Fruit fly (Drosophila melanogaster) whole organism, embryonic: ENCODE measurements around the gene Usp5.

Source experiments
- Ada2b ChIP-seq: fragments of 200-800 bp; sonication (Bioruptor generic); IDR thresholded peaks from 2 replicates; pipeline ENCODE4 v1.3.6; 2022; ENCODE audit warnings: missing biosample characterization, missing genetic modification characterization
- Atf6 ChIP-seq: fragments of 200-800 bp; sonication (Bioruptor generic); IDR thresholded peaks from 2 replicates; pipeline ENCODE4 v1.3.6; 2022; ENCODE audit warnings: missing biosample characterization, missing genetic modification characterization
- CG10654 ChIP-seq: fragments of 200-800 bp; sonication (Bioruptor generic); optimal IDR thresholded peaks from 2 replicates; lab custom pipeline; 2016; ENCODE audit warnings: missing biosample characterization, missing genetic modification characterization
- CG11560 ChIP-seq: fragments of 200-800 bp; sonication (Bioruptor generic); IDR thresholded peaks from 3 replicates; pipeline ENCODE4 v1.3.6; 2022; ENCODE audit warnings: missing biosample characterization, missing genetic modification characterization
- CG12155 ChIP-seq: fragments of 200-800 bp; sonication (Bioruptor generic); optimal IDR thresholded peaks from 3 replicates; lab custom pipeline; 2016; ENCODE audit warnings: missing biosample characterization, missing genetic modification characterization
- CG12391 ChIP-seq: fragments of 200-800 bp; sonication (Bioruptor generic); optimal IDR thresholded peaks from 3 replicates; lab custom pipeline; 2018; ENCODE audit warnings: missing biosample characterization, mild to moderate bottlenecking, missing genetic modification characterization, moderate library complexity
- CG12659 ChIP-seq: fragments of 200-800 bp; sonication (Bioruptor generic); optimal IDR thresholded peaks from 3 replicates; lab custom pipeline; 2017; ENCODE audit warnings: mild to moderate bottlenecking, missing biosample characterization, missing genetic modification reagents, missing genetic modification characterization
- CG13287 ChIP-seq: fragments of 200-800 bp; sonication (Bioruptor generic); IDR thresholded peaks from 2 replicates; pipeline ENCODE4 v1.3.6; 2022; ENCODE audit warnings: missing biosample characterization, missing genetic modification characterization; ENCODE audit not compliant: partially characterized antibody
- CG14441 ChIP-seq: fragments of 200-800 bp; sonication (Bioruptor generic); IDR thresholded peaks from 2 replicates; pipeline ENCODE4 v1.3.6; 2022; ENCODE audit warnings: missing biosample characterization, missing genetic modification characterization
- CG14965 ChIP-seq: fragments of 200-800 bp; sonication (Bioruptor generic); optimal IDR thresholded peaks from 2 replicates; lab custom pipeline; 2016; ENCODE audit warnings: missing biosample characterization, missing genetic modification characterization, borderline replicate concordance
- CG15601 ChIP-seq: fragments of 200-800 bp; sonication (Bioruptor generic); optimal IDR thresholded peaks from 3 replicates; lab custom pipeline; 2019; ENCODE audit warnings: missing biosample characterization, mild to moderate bottlenecking, missing genetic modification characterization, moderate library complexity
- CG16863 ChIP-seq: fragments of 200-800 bp; sonication (Bioruptor generic); optimal IDR thresholded peaks from 3 replicates; lab custom pipeline; 2016; ENCODE audit warnings: missing biosample characterization, missing genetic modification characterization
- CG17802 ChIP-seq: fragments of 200-800 bp; sonication (Bioruptor generic); optimal IDR thresholded peaks from 2 replicates; lab custom pipeline; 2018; ENCODE audit warnings: missing biosample characterization, mild to moderate bottlenecking, missing genetic modification characterization, moderate library complexity
- CG1792 ChIP-seq: fragments of 200-800 bp; sonication (Bioruptor generic); optimal IDR thresholded peaks from 2 replicates; lab custom pipeline; 2016; ENCODE audit warnings: missing biosample characterization, missing genetic modification characterization
- CG18262 ChIP-seq: fragments of 200-800 bp; optimal IDR thresholded peaks from 3 replicates; lab custom pipeline; 2019; ENCODE audit warnings: missing biosample characterization, mild to moderate bottlenecking, missing genetic modification characterization, moderate library complexity
- CG1832 ChIP-seq: fragments of 200-800 bp; sonication (Bioruptor generic); optimal IDR thresholded peaks from 2 replicates; lab custom pipeline; 2017; ENCODE audit warnings: missing biosample characterization, mild to moderate bottlenecking, missing genetic modification characterization, inconsistent platforms
- CG18476 ChIP-seq: fragments of 200-800 bp; sonication (Bioruptor generic); optimal IDR thresholded peaks from 2 replicates; lab custom pipeline; 2016; ENCODE audit warnings: missing biosample characterization, mild to moderate bottlenecking, missing genetic modification characterization
- CG32772 ChIP-seq: fragments of 200-800 bp; sonication (Bioruptor generic); IDR thresholded peaks from 2 replicates; pipeline ENCODE4 v1.3.6; 2022; ENCODE audit warnings: missing biosample characterization, missing genetic modification characterization
- CG3847 ChIP-seq: fragments of 200-800 bp; sonication (Bioruptor generic); IDR thresholded peaks from 2 replicates; pipeline ENCODE4 v1.3.6; 2022; ENCODE audit warnings: missing biosample characterization, missing genetic modification characterization
- CG7372 ChIP-seq: fragments of 200-800 bp; sonication (Bioruptor generic); IDR thresholded peaks from 2 replicates; pipeline ENCODE4 v1.3.6; 2022; ENCODE audit warnings: missing biosample characterization, missing genetic modification characterization
- CG7786 ChIP-seq: fragments of 200-800 bp; sonication (Bioruptor generic); optimal IDR thresholded peaks from 2 replicates; lab custom pipeline; 2016; ENCODE audit warnings: missing biosample characterization, missing genetic modification characterization
- CG7963 ChIP-seq: fragments of 200-800 bp; sonication (Bioruptor generic); IDR thresholded peaks from 3 replicates; pipeline ENCODE4 v1.3.6; 2022; ENCODE audit warnings: missing biosample characterization, missing genetic modification characterization; ENCODE audit not compliant: partially characterized antibody
- CG7987 ChIP-seq: fragments of 200-800 bp; sonication (Bioruptor generic); optimal IDR thresholded peaks from 2 replicates; lab custom pipeline; 2018; ENCODE audit warnings: missing biosample characterization, mild to moderate bottlenecking, missing genetic modification characterization, moderate library complexity
- CG8924 ChIP-seq: fragments of 200-800 bp; optimal IDR thresholded peaks from 3 replicates; lab custom pipeline; 2019; ENCODE audit warnings: missing biosample characterization, mild to moderate bottlenecking, missing genetic modification characterization, moderate library complexity
- CG9727 ChIP-seq: fragments of 200-800 bp; sonication (Bioruptor generic); optimal IDR thresholded peaks from 3 replicates; lab custom pipeline; 2017; ENCODE audit warnings: missing biosample characterization, mild to moderate bottlenecking, missing genetic modification characterization
- CkIIα-i1 ChIP-seq: fragments of 200-800 bp; sonication (Bioruptor generic); IDR thresholded peaks from 2 replicates; pipeline ENCODE4 v1.3.6; 2022; ENCODE audit warnings: missing biosample characterization, missing genetic modification characterization
- Deaf1 ChIP-seq: fragments of 200-800 bp; optimal IDR thresholded peaks from 3 replicates; lab custom pipeline; 2019; ENCODE audit warnings: missing biosample characterization, mild to moderate bottlenecking, missing genetic modification characterization, moderate library complexity
- Doc2 ChIP-seq: fragments of 200-800 bp; sonication (Bioruptor generic); IDR thresholded peaks from 2 replicates; pipeline ENCODE4 v1.3.6; 2022; ENCODE audit warnings: missing biosample characterization, missing genetic modification characterization
- E2f2 ChIP-seq: fragments of 200-800 bp; sonication (Bioruptor generic); IDR thresholded peaks from 2 replicates; pipeline ENCODE4 v1.3.6; 2022; ENCODE audit warnings: missing biosample characterization, missing genetic modification characterization
- MESR4 ChIP-seq: fragments of 200-800 bp; sonication (Bioruptor generic); optimal IDR thresholded peaks from 2 replicates; lab custom pipeline; 2018; ENCODE audit warnings: missing biosample characterization, mild to moderate bottlenecking, missing genetic modification characterization, moderate library complexity
- Ravus ChIP-seq: fragments of 200-800 bp; sonication (Bioruptor generic); IDR thresholded peaks from 2 replicates; pipeline ENCODE4 v1.3.6; 2022; ENCODE audit warnings: missing biosample characterization, missing genetic modification characterization
- ab ChIP-seq: fragments of 200-800 bp; sonication (Bioruptor generic); optimal IDR thresholded peaks from 2 replicates; lab custom pipeline; 2016; ENCODE audit warnings: missing biosample characterization, missing genetic modification characterization
- ash1 ChIP-seq: fragments of 200-800 bp; sonication (Bioruptor generic); optimal IDR thresholded peaks from 2 replicates; lab custom pipeline; 2018; ENCODE audit warnings: missing biosample characterization, mild to moderate bottlenecking, missing genetic modification characterization
- ci ChIP-seq: fragments of 200-800 bp; sonication (Bioruptor generic); IDR thresholded peaks from 3 replicates; pipeline ENCODE4 v1.3.6; 2022; ENCODE audit warnings: missing biosample characterization, missing genetic modification characterization
- croc ChIP-seq: fragments of 200-800 bp; sonication (Bioruptor generic); conservative IDR thresholded peaks from 3 replicates; pipeline ENCODE4 v1.3.6; 2022; ENCODE audit warnings: missing biosample characterization, missing genetic modification characterization
- cwo ChIP-seq: fragments of 200-800 bp; sonication (Bioruptor generic); optimal IDR thresholded peaks from 3 replicates; lab custom pipeline; 2017; ENCODE audit warnings: missing biosample characterization, missing genetic modification characterization, mild to moderate bottlenecking, moderate library complexity, missing genetic modification reagents
- ems ChIP-seq: fragments of 200-800 bp; sonication (Bioruptor generic); optimal IDR thresholded peaks from 3 replicates; lab custom pipeline; 2016; ENCODE audit warnings: missing biosample characterization, missing genetic modification characterization
- esg ChIP-seq: fragments of 200-800 bp; sonication (Bioruptor generic); conservative IDR thresholded peaks from 2 replicates; pipeline ENCODE4 v1.3.6; 2022; ENCODE audit warnings: missing biosample characterization, missing genetic modification characterization
- lov ChIP-seq, 2 experiments: fragments of 200-800 bp in 1 of 2; fragments of >200 bp in 1 of 2; sonication (Bioruptor generic) in 1 of 2; IDR thresholded peaks in 1 of 2; optimal IDR thresholded peaks in 1 of 2; 2 replicates in 1 of 2; 3 replicates in 1 of 2; pipeline versions ENCODE4 v1.3.6 to Lab custom; 2017 to 2022; ENCODE audit warnings: missing biosample characterization in 1 of 2, missing genetic modification characterization in 1 of 2
- mld ChIP-seq: fragments of 200-800 bp; sonication (Bioruptor generic); IDR thresholded peaks from 3 replicates; pipeline ENCODE4 v1.3.6; 2022; ENCODE audit warnings: missing biosample characterization, missing genetic modification characterization; ENCODE audit not compliant: partially characterized antibody
- nom ChIP-seq: fragments of 200-800 bp; sonication (Bioruptor generic); optimal IDR thresholded peaks from 2 replicates; lab custom pipeline; 2017; ENCODE audit warnings: missing biosample characterization, missing genetic modification characterization, mild to moderate bottlenecking, moderate library complexity, missing genetic modification reagents
- org-1 ChIP-seq: fragments of 200-800 bp; sonication (Bioruptor generic); optimal IDR thresholded peaks from 2 replicates; lab custom pipeline; 2017; ENCODE audit warnings: missing biosample characterization, missing genetic modification characterization
- pb ChIP-seq: fragments of 200-800 bp; sonication (Bioruptor generic); optimal IDR thresholded peaks from 3 replicates; lab custom pipeline; 2016; ENCODE audit warnings: missing biosample characterization, missing genetic modification characterization
- peb ChIP-seq: fragments of 200-800 bp; sonication (Bioruptor generic); IDR thresholded peaks from 2 replicates; pipeline ENCODE4 v1.3.6; 2022; ENCODE audit warnings: missing biosample characterization, missing genetic modification characterization
- pum ChIP-seq: fragments of 200-800 bp; sonication (Bioruptor generic); optimal IDR thresholded peaks from 2 replicates; lab custom pipeline; 2016; ENCODE audit warnings: missing biosample characterization, missing genetic modification characterization
- slou ChIP-seq: fragments of 200-800 bp; sonication (Bioruptor generic); optimal IDR thresholded peaks from 3 replicates; lab custom pipeline; 2016; ENCODE audit warnings: missing biosample characterization, missing genetic modification characterization
- sr ChIP-seq: fragments of 200-800 bp; sonication (Bioruptor generic); IDR thresholded peaks from 3 replicates; pipeline ENCODE4 v1.3.6; 2022; ENCODE audit warnings: missing biosample characterization, missing genetic modification characterization
- sug ChIP-seq: fragments of 200-800 bp; optimal IDR thresholded peaks from 2 replicates; lab custom pipeline; 2019; ENCODE audit warnings: missing biosample characterization, mild to moderate bottlenecking, missing genetic modification characterization, moderate library complexity
- tna ChIP-seq: fragments of 200-800 bp; sonication (Bioruptor generic); IDR thresholded peaks from 2 replicates; pipeline ENCODE4 v1.3.6; 2022; ENCODE audit warnings: missing biosample characterization, missing genetic modification characterization; ENCODE audit not compliant: partially characterized antibody
- twi ChIP-seq: fragments of 200-800 bp; optimal IDR thresholded peaks from 2 replicates; lab custom pipeline; 2019; ENCODE audit warnings: missing biosample characterization, mild to moderate bottlenecking, missing genetic modification characterization, moderate library complexity

Gene Usp5

dm6 chr3L:3192333-3192894 is 44.3 kb upstream of the Usp5 start, which contains the start of gene CG14965 (continued):
- TF ChIP-seq CG16863 (GFP tag; lab: Kevin White, UChicago) (no peak), CG7372 (GFP tag; lab: Robert Waterston, UW) (no peak), ab (GFP tag; lab: Kevin White, UChicago) (no peak), MESR4 (GFP tag; lab: Kevin White, UChicago) (peak; percentile 20), pb (GFP tag; lab: Kevin White, UChicago) (no peak), CG18262 (tag; lab: Kevin White, UChicago) (no peak), CG9727 (GFP tag; lab: Kevin White, UChicago) (no peak), nom (GFP tag; lab: Kevin White, UChicago) (no peak), Ada2b (GFP tag; lab: Robert Waterston, UW) (no peak), ems (no peak), CG8924 (tag; lab: Kevin White, UChicago) (no peak), CG15601 (tag; lab: Kevin White, UChicago) (no peak), CG13287 (peak; percentile 94), sr (GFP tag; lab: Robert Waterston, UW) (no peak), Deaf1 (tag; lab: Kevin White, UChicago) (no peak), CG7963 (GFP tag; lab: Robert Waterston, UW) (peak; percentile 72), twi (tag; lab: Kevin White, UChicago) (no peak), Ravus (GFP tag; lab: Robert Waterston, UW) (no peak), slou (no peak), org-1 (GFP tag; lab: Kevin White, UChicago) (no peak), Doc2 (GFP tag; lab: Robert Waterston, UW) (no peak), mld (GFP tag; lab: Robert Waterston, UW) (peak; percentile 75; the same call in 2 of the 3 replicates), peb (no peak), croc (GFP tag; lab: Robert Waterston, UW) (no peak), pum (GFP tag; lab: Kevin White, UChicago) (no peak), CG17802 (tag; lab: Kevin White, UChicago) (no peak), lov (optimal IDR thresholded peaks at IDR 0.05; lab: Kevin White, UChicago) (no peak), lov (GFP tag; IDR thresholded peaks at IDR 0.05; lab: Robert Waterston, UW) (no peak), cwo (GFP tag; lab: Kevin White, UChicago) (no peak), CG14441 (GFP tag; lab: Robert Waterston, UW) (peak; percentile 36; the same call in 1 of the 2 replicates), CG1792 (GFP tag; lab: Kevin White, UChicago) (no peak), tna (GFP tag; lab: Robert Waterston, UW) (peak; percentile 78), CG7786 (no peak), Atf6 (GFP tag; lab: Robert Waterston, UW) (no peak), CG12391 (tag; lab: Kevin White, UChicago) (no peak), sug (tag; lab: Kevin White, UChicago) (no peak), CkIIα-i1 (GFP tag; lab: Robert Waterston, UW) (no peak), CG1832 (GFP tag; lab: Kevin White, UChicago) (no peak), CG12659 (no peak), CG18476 (GFP tag; lab: Kevin White, UChicago) (no peak), CG32772 (GFP tag; lab: Robert Waterston, UW) (no peak), CG11560 (tag; lab: Robert Waterston, UW) (no peak), CG7987 (no peak), CG10654 (no peak), CG3847 (GFP tag; lab: Robert Waterston, UW) (no peak), ash1 (GFP tag; lab: Kevin White, UChicago) (no peak), ci (GFP tag; lab: Robert Waterston, UW) (no peak), CG14965 (GFP tag; lab: Kevin White, UChicago) (no peak), E2f2 (GFP tag; lab: Robert Waterston, UW) (peak; percentile 42), CG12155 (GFP tag; lab: Kevin White, UChicago) (no peak), esg (GFP tag; lab: Robert Waterston, UW) (no peak)
